Fruit fly (Drosophila melanogaster) S2 (cell line): ENCODE data around the gene Pde1c.

Source experiments
- CG8478 ChIP-seq: fragments of >200 bp; optimal IDR thresholded peaks from 2 replicates; lab custom pipeline; 2018
- CTCF ChIP-seq, 2 experiments: fragments of >200 bp; optimal IDR thresholded peaks; 2 replicates each; lab custom pipeline; 2018

dm6 chr2L:11808327-11808701, 120.1 kb downstream of the Pde1c start:
- no peak for TF ChIP-seq CTCF (optimal IDR thresholded peaks at IDR 0.05; lab: Kevin White, UChicago)
- no peak for TF ChIP-seq CG8478
